Fruit fly (Drosophila melanogaster) whole organism, embryonic: ENCODE data around the gene Obp99a.

Experiments used
- Ada2b ChIP-seq: fragments of 200-800 bp; sonication (Bioruptor generic); IDR thresholded peaks from 2 replicates; pipeline ENCODE4 v1.3.6; 2022; ENCODE audit warnings: missing biosample characterization, missing genetic modification characterization
- B-H2 ChIP-seq: fragments of 200-800 bp; sonication (Bioruptor generic); optimal IDR thresholded peaks from 2 replicates; lab custom pipeline; 2018; ENCODE audit warnings: missing biosample characterization, mild to moderate bottlenecking, missing genetic modification characterization
- Bteb2 ChIP-seq: fragments of 200-800 bp; sonication (Bioruptor generic); optimal IDR thresholded peaks from 2 replicates; lab custom pipeline; 2016; ENCODE audit warnings: missing biosample characterization, missing genetic modification characterization
- CG10267 ChIP-seq: fragments of 200-800 bp; sonication (Bioruptor generic); optimal IDR thresholded peaks from 2 replicates; lab custom pipeline; 2018; ENCODE audit warnings: missing biosample characterization, mild to moderate bottlenecking, missing genetic modification characterization, moderate library complexity
- CG10274 ChIP-seq: fragments of 200-800 bp; sonication (Bioruptor generic); optimal IDR thresholded peaks from 3 replicates; lab custom pipeline; 2017; ENCODE audit warnings: missing biosample characterization, mild to moderate bottlenecking, missing genetic modification characterization
- CG10431 ChIP-seq: fragments of 200-800 bp; sonication (Bioruptor generic); optimal IDR thresholded peaks from 3 replicates; lab custom pipeline; 2018; ENCODE audit warnings: missing biosample characterization, mild to moderate bottlenecking, missing genetic modification characterization
- CG10959 ChIP-seq: fragments of 200-800 bp; sonication (Bioruptor generic); IDR thresholded peaks from 2 replicates; pipeline ENCODE4 v1.3.6; 2022; ENCODE audit warnings: missing biosample characterization, missing genetic modification characterization
- CG12071 ChIP-seq: fragments of 200-800 bp; sonication (Bioruptor generic); optimal IDR thresholded peaks from 3 replicates; lab custom pipeline; 2018; ENCODE audit warnings: missing biosample characterization, mild to moderate bottlenecking, missing genetic modification characterization
- CG12744 ChIP-seq: fragments of 200-800 bp; sonication (Bioruptor generic); optimal IDR thresholded peaks from 2 replicates; lab custom pipeline; 2016; ENCODE audit warnings: missing biosample characterization, missing genetic modification characterization
- CG14014 ChIP-seq: fragments of 200-800 bp; sonication (Bioruptor generic); IDR thresholded peaks from 2 replicates; pipeline ENCODE4 v1.3.6; 2022; ENCODE audit warnings: missing biosample characterization, missing genetic modification characterization
- CG1603 ChIP-seq: fragments of 200-800 bp; sonication (Bioruptor generic); optimal IDR thresholded peaks from 2 replicates; lab custom pipeline; 2019; ENCODE audit warnings: missing biosample characterization, mild to moderate bottlenecking, missing genetic modification characterization, moderate library complexity
- CG17385 ChIP-seq: fragments of 200-800 bp; sonication (Bioruptor generic); optimal IDR thresholded peaks from 3 replicates; lab custom pipeline; 2018; ENCODE audit warnings: missing biosample characterization, mild to moderate bottlenecking, missing genetic modification characterization
- CG18011 ChIP-seq: fragments of 200-800 bp; sonication (Bioruptor generic); optimal IDR thresholded peaks from 2 replicates; lab custom pipeline; 2017; ENCODE audit warnings: missing biosample characterization, missing genetic modification characterization, mild to moderate bottlenecking, moderate library complexity, missing genotype
- CG2199 ChIP-seq: fragments of 200-800 bp; sonication (Bioruptor generic); IDR thresholded peaks from 3 replicates; pipeline ENCODE4 v1.3.6; 2022; ENCODE audit warnings: missing biosample characterization, missing genetic modification characterization
- CG6854 ChIP-seq: fragments of 200-800 bp; sonication (Bioruptor generic); optimal IDR thresholded peaks from 3 replicates; lab custom pipeline; 2017; ENCODE audit warnings: missing biosample characterization, mild to moderate bottlenecking, missing genetic modification characterization
- Dad ChIP-seq: fragments of 200-800 bp; sonication (Bioruptor generic); optimal IDR thresholded peaks from 3 replicates; lab custom pipeline; 2016; ENCODE audit warnings: missing biosample characterization, missing genetic modification characterization
- Eip74EF ChIP-seq, 2 experiments: fragments of 200-800 bp in 1 of 2; fragments of >200 bp in 1 of 2; sonication (Bioruptor generic) in 1 of 2; optimal IDR thresholded peaks; 2 replicates each; lab custom pipeline; 2017 to 2019; ENCODE audit warnings: missing biosample characterization in 2 of 2, missing genetic modification characterization in 2 of 2, mild to moderate bottlenecking in 1 of 2, moderate library complexity in 1 of 2
- HLH3B ChIP-seq: fragments of 200-800 bp; sonication (Bioruptor generic); IDR thresholded peaks from 2 replicates; pipeline ENCODE4 v1.3.6; 2022; ENCODE audit warnings: missing biosample characterization, missing genetic modification characterization
- Hmr ChIP-seq: fragments of 200-800 bp; sonication (Bioruptor generic); optimal IDR thresholded peaks from 3 replicates; lab custom pipeline; 2017; ENCODE audit warnings: mild to moderate bottlenecking, missing biosample characterization, missing genetic modification reagents, missing genetic modification characterization
- Hr51 ChIP-seq, 2 experiments: fragments of 200-800 bp; sonication (Bioruptor generic); optimal IDR thresholded peaks; 2 replicates in 1 of 2; 3 replicates in 1 of 2; lab custom pipeline; 2016 to 2018; ENCODE audit warnings: missing biosample characterization in 2 of 2, missing genetic modification characterization in 2 of 2, mild to moderate bottlenecking in 1 of 2, moderate library complexity in 1 of 2
- Hsf ChIP-seq: fragments of 200-800 bp; sonication (Bioruptor generic); optimal IDR thresholded peaks from 3 replicates; lab custom pipeline; 2016; ENCODE audit warnings: missing biosample characterization, missing genetic modification characterization
- Med ChIP-seq: fragments of 200-800 bp; sonication (Bioruptor generic); peaks from one replicate; lab custom pipeline; 2016; ENCODE audit warnings: missing biosample characterization, missing genetic modification characterization, mild to moderate bottlenecking, inconsistent platforms, moderate library complexity
- NFAT ChIP-seq: fragments of 200-800 bp; sonication (Bioruptor generic); IDR thresholded peaks from 2 replicates; pipeline ENCODE4 v1.3.6; 2022; ENCODE audit warnings: missing biosample characterization, missing genetic modification characterization
- Nf-YC ChIP-seq: fragments of 200-800 bp; optimal IDR thresholded peaks from 3 replicates; lab custom pipeline; 2019; ENCODE audit warnings: missing biosample characterization, mild to moderate bottlenecking, missing genetic modification characterization, moderate library complexity
- Pdp1 ChIP-seq, 2 experiments: fragments of 200-800 bp; sonication (Bioruptor generic); optimal IDR thresholded peaks; 3 replicates each; lab custom pipeline; 2016; ENCODE audit warnings: missing biosample characterization in 2 of 2, missing genetic modification characterization in 2 of 2, mild to moderate bottlenecking in 1 of 2, moderate library complexity in 1 of 2
- Xrp1 ChIP-seq: fragments of 200-800 bp; sonication (Bioruptor generic); IDR thresholded peaks from 2 replicates; pipeline ENCODE4 v1.3.6; 2022; ENCODE audit warnings: missing biosample characterization, missing genetic modification characterization
- ash1 ChIP-seq: fragments of 200-800 bp; sonication (Bioruptor generic); optimal IDR thresholded peaks from 2 replicates; lab custom pipeline; 2018; ENCODE audit warnings: missing biosample characterization, mild to moderate bottlenecking, missing genetic modification characterization
- ato ChIP-seq: fragments of 200-800 bp; sonication (Bioruptor generic); IDR thresholded peaks from 2 replicates; pipeline ENCODE4 v1.3.6; 2022; ENCODE audit warnings: missing biosample characterization, missing genetic modification characterization; ENCODE audit not compliant: partially characterized antibody
- chif ChIP-seq, 2 experiments: fragments of 200-800 bp; sonication (Bioruptor generic); optimal IDR thresholded peaks; 3 replicates each; lab custom pipeline; 2016; ENCODE audit warnings: missing biosample characterization in 2 of 2, missing genetic modification characterization in 2 of 2
- dmrt99B ChIP-seq: fragments of 200-800 bp; sonication (Bioruptor generic); optimal IDR thresholded peaks from 2 replicates; lab custom pipeline; 2018; ENCODE audit warnings: missing biosample characterization, mild to moderate bottlenecking, missing genetic modification characterization, moderate library complexity
- gem ChIP-seq: fragments of 200-800 bp; sonication (Bioruptor generic); optimal IDR thresholded peaks from 2 replicates; lab custom pipeline; 2019; ENCODE audit warnings: missing biosample characterization, mild to moderate bottlenecking, missing genetic modification characterization, moderate library complexity
- grau ChIP-seq: fragments of 200-800 bp; optimal IDR thresholded peaks from 3 replicates; lab custom pipeline; 2019; ENCODE audit warnings: missing biosample characterization, mild to moderate bottlenecking, missing genetic modification characterization, moderate library complexity
- ind ChIP-seq: fragments of 200-800 bp; sonication (Bioruptor generic); optimal IDR thresholded peaks from 3 replicates; lab custom pipeline; 2016; ENCODE audit warnings: missing biosample characterization, missing genetic modification characterization
- insv ChIP-seq, 2 experiments: fragments of 200-800 bp; sonication (Bioruptor generic); optimal IDR thresholded peaks; 3 replicates each; lab custom pipeline; 2016 to 2018; ENCODE audit warnings: missing biosample characterization in 2 of 2, missing genetic modification characterization in 2 of 2
- lov ChIP-seq, 2 experiments: fragments of 200-800 bp in 1 of 2; fragments of >200 bp in 1 of 2; sonication (Bioruptor generic) in 1 of 2; IDR thresholded peaks in 1 of 2; optimal IDR thresholded peaks in 1 of 2; 2 replicates in 1 of 2; 3 replicates in 1 of 2; pipeline versions ENCODE4 v1.3.6 to Lab custom; 2017 to 2022; ENCODE audit warnings: missing biosample characterization in 1 of 2, missing genetic modification characterization in 1 of 2
- mld ChIP-seq: fragments of 200-800 bp; sonication (Bioruptor generic); IDR thresholded peaks from 3 replicates; pipeline ENCODE4 v1.3.6; 2022; ENCODE audit warnings: missing biosample characterization, missing genetic modification characterization; ENCODE audit not compliant: partially characterized antibody
- nmo ChIP-seq: fragments of 200-800 bp; sonication (Bioruptor generic); optimal IDR thresholded peaks from 2 replicates; lab custom pipeline; 2018; ENCODE audit warnings: missing biosample characterization, mild to moderate bottlenecking, missing genetic modification characterization, moderate library complexity
- onecut ChIP-seq: fragments of 200-800 bp; sonication (Bioruptor generic); IDR thresholded peaks from 2 replicates; pipeline ENCODE4 v1.3.6; 2022; ENCODE audit warnings: missing biosample characterization, missing genetic modification characterization
- pho ChIP-seq: fragments of 200-800 bp; sonication (Bioruptor generic); optimal IDR thresholded peaks from 2 replicates; lab custom pipeline; 2016; ENCODE audit warnings: missing biosample characterization, missing genetic modification characterization
- phol ChIP-seq: fragments of 200-800 bp; sonication (Bioruptor generic); optimal IDR thresholded peaks from 3 replicates; lab custom pipeline; 2018; ENCODE audit warnings: missing biosample characterization, mild to moderate bottlenecking, missing genetic modification characterization, moderate library complexity
- prd ChIP-seq, 3 experiments: fragments of >200 bp in 2 of 3; fragments of 200-800 bp in 1 of 3; sonication (Bioruptor generic) in 1 of 3; optimal IDR thresholded peaks in 2 of 3; IDR thresholded peaks in 1 of 3; 2 replicates in 2 of 3; 3 replicates in 1 of 3; pipeline versions ENCODE4 v1.3.6 to Lab custom; 2017 to 2022; ENCODE audit warnings: missing biosample characterization in 1 of 3, missing genetic modification characterization in 1 of 3
- slp2 ChIP-seq: fragments of 200-800 bp; sonication (Bioruptor generic); optimal IDR thresholded peaks from 2 replicates; lab custom pipeline; 2016; ENCODE audit warnings: missing biosample characterization, missing genetic modification characterization
- so ChIP-seq: fragments of 200-800 bp; sonication (Bioruptor generic); IDR thresholded peaks from 3 replicates; pipeline ENCODE4 v1.3.6; 2022; ENCODE audit warnings: missing biosample characterization, missing genetic modification characterization
- tx ChIP-seq: fragments of 200-800 bp; sonication (Bioruptor generic); optimal IDR thresholded peaks from 2 replicates; lab custom pipeline; 2016; ENCODE audit warnings: missing biosample characterization, missing genetic modification characterization
- unpg ChIP-seq: fragments of 200-800 bp; sonication (Bioruptor generic); optimal IDR thresholded peaks from 3 replicates; lab custom pipeline; 2018; ENCODE audit warnings: missing biosample characterization, mild to moderate bottlenecking, missing genetic modification characterization, moderate library complexity
- zen ChIP-seq: fragments of 200-800 bp; sonication (Bioruptor generic); optimal IDR thresholded peaks from 3 replicates; lab custom pipeline; 2018; ENCODE audit warnings: missing biosample characterization, mild to moderate bottlenecking, missing genetic modification characterization, moderate library complexity

Gene Obp99a

dm6 chr3R:29671060-29671707, at the start of gene Obp99a:
Gene Obp99a, plus strand, starts transcription at chr3R:29671657.
- no peak for TF ChIP-seq CG1603 (tag; lab: Kevin White, UChicago)
- TF ChIP-seq NFAT (GFP tag; lab: Robert Waterston, UW), result no peak
- no peak for TF ChIP-seq mld (GFP tag; lab: Robert Waterston, UW)
- TF ChIP-seq CG2199 (GFP tag; lab: Robert Waterston, UW), result no peak
- TF ChIP-seq Dad (GFP tag; lab: Kevin White, UChicago), result no peak
- TF ChIP-seq CG10959 (GFP tag; lab: Robert Waterston, UW), result no peak
- peak; percentile 8 for TF ChIP-seq nmo (GFP tag; lab: Kevin White, UChicago)
- no peak for TF ChIP-seq so (GFP tag; lab: Robert Waterston, UW)
- TF ChIP-seq CG12744 (GFP tag; lab: Kevin White, UChicago), result no peak
- peak; percentile 38 for TF ChIP-seq Med (GFP tag; lab: Kevin White, UChicago)
- no peak for TF ChIP-seq unpg
- no peak for TF ChIP-seq grau (tag; lab: Kevin White, UChicago)
- no peak for TF ChIP-seq CG10274 (GFP tag; lab: Kevin White, UChicago)
- no peak for TF ChIP-seq chif (GFP tag; optimal IDR thresholded peaks at IDR 0.05; lab: Kevin White, UChicago)
- TF ChIP-seq CG10431 (GFP tag; lab: Kevin White, UChicago), result no peak
- no peak for TF ChIP-seq CG14014 (GFP tag; lab: Robert Waterston, UW)
- TF ChIP-seq CG18011 (GFP tag; lab: Kevin White, UChicago), result no peak
- no peak for TF ChIP-seq slp2 (GFP tag; lab: Kevin White, UChicago)
- no peak for TF ChIP-seq CG17385 (GFP tag; lab: Kevin White, UChicago)
- peak in 1 of 2 experiments; percentile 17 for TF ChIP-seq insv (GFP tag; optimal IDR thresholded peaks at IDR 0.05; lab: Kevin White, UChicago)
- TF ChIP-seq B-H2 (GFP tag; lab: Kevin White, UChicago), result no peak

- TF ChIP-seq Hsf (GFP tag; lab: Kevin White, UChicago) (peak; percentile 22), Ada2b (GFP tag; lab: Robert Waterston, UW) (0 out of 2 replicates have a peak, but pooled peaks have one; percentile 18), Eip74EF (GFP tag; optimal IDR thresholded peaks at IDR 0.05; lab: Kevin White, UChicago) (no peak), phol (tag; lab: Kevin White, UChicago) (peak; percentile 34), ind (GFP tag; lab: Kevin White, UChicago) (peak; percentile 49), unpg (peak; percentile 55), Pdp1 (GFP tag; optimal IDR thresholded peaks at IDR 0.05; lab: Kevin White, UChicago) (peak in 1 of 2 experiments; percentile 26), gem (tag; lab: Kevin White, UChicago) (peak; percentile 64), lov (optimal IDR thresholded peaks at IDR 0.05; lab: Kevin White, UChicago) (no peak), lov (GFP tag; IDR thresholded peaks at IDR 0.05; lab: Robert Waterston, UW) (0 out of 3 replicates have a peak, but pooled peaks have one; percentile 19), ash1 (no peak), HLH3B (GFP tag; lab: Robert Waterston, UW) (peak; percentile 67), Hmr (GFP tag; lab: Kevin White, UChicago) (peak; percentile 57), dmrt99B (tag; lab: Kevin White, UChicago) (peak; percentile 54), prd (optimal IDR thresholded peaks at IDR 0.05; lab: Kevin White, UChicago) (no peak), prd (GFP tag; IDR thresholded peaks at IDR 0.05; lab: Robert Waterston, UW) (peak; percentile 69), CG6854 (GFP tag; lab: Kevin White, UChicago) (peak; percentile 6), tx (GFP tag; lab: Kevin White, UChicago) (no peak), CG12071 (GFP tag; lab: Kevin White, UChicago) (peak; percentile 15), Bteb2 (no peak), CG10267 (tag; lab: Kevin White, UChicago) (peak; percentile 13), Xrp1 (GFP tag; lab: Robert Waterston, UW) (peak; percentile 50; the same call in 1 of the 2 replicates), Hr51 (GFP tag; optimal IDR thresholded peaks at IDR 0.05; lab: Kevin White, UChicago) (peak in 1 of 2 experiments; percentile 51), onecut (no peak), zen (tag; lab: Kevin White, UChicago) (peak; percentile 1), pho (no peak), Nf-YC (tag; lab: Kevin White, UChicago) (no peak), CG17385 (GFP tag; lab: Kevin White, UChicago) (peak; percentile 12), ato (GFP tag; lab: Robert Waterston, UW) (no peak)
Measured at dm6 chr3R:29625883-29626282, 45.6 kb upstream of the Obp99a start.
